Fruit fly (Drosophila melanogaster) Kc167 (cell line): Measurements from ENCODE around the gene CG18586.

Experiments used
- Sin3A ChIP-seq: fragments of >200 bp; optimal IDR thresholded peaks from 2 replicates; lab custom pipeline; 2018; ENCODE audit warnings: missing external identifiers
- ttk ChIP-seq: sonication (Bioruptor generic); optimal IDR thresholded peaks from 2 replicates; lab custom pipeline; 2017; ENCODE audit warnings: missing external identifiers

DNA sequence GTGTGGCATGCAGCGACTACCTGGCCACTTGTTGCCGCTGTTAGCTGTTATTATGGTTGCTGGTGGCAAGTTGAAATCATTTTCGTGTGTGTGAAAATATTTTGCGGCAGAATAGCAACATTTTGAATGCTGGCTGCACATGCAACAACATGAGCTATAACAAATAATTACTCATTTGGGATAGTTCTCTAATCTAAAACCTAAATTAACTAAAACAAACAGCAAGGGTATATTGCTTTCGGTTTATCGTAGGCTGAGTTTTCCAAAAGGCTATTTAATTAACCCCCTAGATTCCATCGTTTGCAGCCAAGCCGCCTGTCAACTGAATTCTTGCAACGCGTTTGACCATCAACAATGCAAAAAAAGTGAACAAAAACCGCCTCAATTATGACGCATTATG is 38.3 kb upstream of the CG18586 start:
- TF ChIP-seq Sin3A (no peak), ttk (lab: Kevin White, UChicago) (no peak)
